Worm (Caenorhabditis elegans): ENCODE data around the gene sedl-1.

DNA sequence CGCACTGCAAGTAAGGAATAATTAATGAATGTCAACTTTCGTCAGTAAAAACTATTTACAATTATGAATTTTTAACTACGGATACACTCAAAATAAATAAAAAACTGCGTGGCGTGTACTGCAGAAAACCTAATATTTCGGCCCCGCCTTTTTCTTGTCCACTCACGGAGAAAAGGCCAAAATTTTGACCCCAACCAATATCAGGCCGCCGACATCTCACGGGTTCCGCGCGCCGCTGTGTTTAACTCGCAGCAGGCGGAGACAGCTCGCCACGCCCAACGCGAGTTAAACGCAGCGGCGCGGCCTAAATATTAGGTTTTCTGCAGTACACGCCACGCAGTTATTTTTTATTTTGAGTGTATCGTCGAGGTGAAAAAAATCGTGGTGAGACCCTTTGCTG lies 31.2 kb upstream of the sedl-1 start:
- TF ChIP-seq unc-39 (tag; optimal IDR thresholded peaks at IDR 0.05) (no peak), nhr-12 (tag; optimal IDR thresholded peaks at IDR 0.05) (no peak), nfya-1 (tag; optimal IDR thresholded peaks at IDR 0.05; ENCODE audit: insufficient read depth) (no peak), elt-3 (tag; optimal IDR thresholded peaks at IDR 0.05) (no peak), ztf-4 (tag; optimal IDR thresholded peaks at IDR 0.05) (no peak), ceh-9 (tag; optimal IDR thresholded peaks at IDR 0.05) (no peak), nhr-76 (tag; optimal IDR thresholded peaks at IDR 0.05) (no peak)
